Fruit fly (Drosophila melanogaster) S2 (cell line): ENCODE data around the gene CG4669.

Experiments used
- CG8478 ChIP-seq: fragments of >200 bp; optimal IDR thresholded peaks from 2 replicates; lab custom pipeline; 2018
- CTCF ChIP-seq, 2 experiments: fragments of >200 bp; optimal IDR thresholded peaks; 2 replicates each; lab custom pipeline; 2018

DNA sequence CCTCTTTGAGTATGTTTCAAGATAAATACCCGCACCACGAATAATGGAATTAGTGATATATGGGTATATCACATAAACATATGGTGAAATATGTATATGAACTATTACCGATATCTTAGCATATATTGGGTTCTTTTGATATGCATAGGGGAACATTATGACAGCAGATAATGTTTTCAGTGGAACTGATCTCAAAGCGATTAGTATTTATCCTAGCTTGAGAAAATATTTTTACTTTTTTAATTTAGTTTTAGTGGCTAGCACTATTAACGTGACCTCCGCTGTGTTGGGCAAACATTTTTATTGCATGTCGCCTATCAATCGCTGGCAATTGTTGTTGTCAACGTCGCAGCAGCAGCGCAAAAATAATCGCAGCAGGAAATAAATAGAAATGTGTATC, 45.9 kb upstream of the CG4669 start:
- TF ChIP-seq CG8478 (lab: Kevin White, UChicago) = no peak
- no peak for TF ChIP-seq CTCF (optimal IDR thresholded peaks at IDR 0.05; lab: Kevin White, UChicago)
